Fruit fly (Drosophila melanogaster) whole organism: ENCODE data around the gene sala.

Experiments
- Dll ChIP-seq: fragments of >200 bp; optimal IDR thresholded peaks from 2 replicates; lab custom pipeline; 2017
- EcR ChIP-seq, 2 experiments: fragments of >200 bp; optimal IDR thresholded peaks; 2 replicates each; lab custom pipeline; 2017; ENCODE audit warnings: missing biosample characterization in 2 of 2, missing genetic modification characterization in 2 of 2, missing genetic modification reagents in 2 of 2
- psq ChIP-seq: fragments of >200 bp; optimal IDR thresholded peaks from 2 replicates; lab custom pipeline; 2017
- usp ChIP-seq: fragments of >200 bp; optimal IDR thresholded peaks from 2 replicates; lab custom pipeline; 2017; ENCODE audit warnings: missing biosample characterization, missing genetic modification characterization, mixed read lengths

DNA sequence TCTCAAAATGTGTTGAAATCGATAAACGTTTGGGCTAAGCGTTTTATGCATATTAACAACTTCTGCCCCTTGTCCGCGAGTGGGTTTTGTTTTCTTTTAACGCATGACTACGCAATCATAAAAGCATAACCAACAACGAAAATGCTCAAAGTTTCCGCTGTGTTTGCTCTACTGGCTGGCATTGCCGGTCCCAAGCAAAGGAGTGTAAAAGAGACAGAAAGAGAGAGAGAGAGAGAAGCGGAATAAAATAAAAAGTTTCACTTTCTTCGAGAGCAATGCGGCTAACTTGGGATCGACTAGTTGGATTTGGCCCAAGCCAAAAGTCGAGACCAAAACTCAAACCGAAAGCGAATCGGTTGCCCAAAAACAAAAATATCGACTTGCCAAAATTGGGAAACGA, 18.2 kb downstream of the sala start:
- TF ChIP-seq Dll (lab: Kevin White, UChicago) (no peak), usp (GFP tag; lab: Kevin White, UChicago) (no peak), psq (no peak), EcR (GFP tag; optimal IDR thresholded peaks at IDR 0.05; lab: Kevin White, UChicago) (no peak)
